Fruit fly (Drosophila melanogaster): ENCODE data around the gene CG2656.

The CG2656 gene

dm6 chr3R:7144245-7144904, at the start of gene CG2656, which contains the start of gene CG14610:
CG2656 (plus strand) TSS chr3R:7144724.
CG14610 (minus strand) TSS chr3R:7144295.
- peak; percentile 69 for TF ChIP-seq CG7101 (tag; optimal IDR thresholded peaks at IDR 0.05)
- TF ChIP-seq pad (GFP tag; optimal IDR thresholded peaks at IDR 0.05) = peak; percentile 54
- TF ChIP-seq toe (GFP tag; optimal IDR thresholded peaks at IDR 0.05) = peak; percentile 74
- TF ChIP-seq Mnt (GFP tag; optimal IDR thresholded peaks at IDR 0.05) = peak; percentile 85
- peak; percentile 78 for TF ChIP-seq bab1 (GFP tag; optimal IDR thresholded peaks at IDR 0.05)
- TF ChIP-seq cnc (optimal IDR thresholded peaks at IDR 0.05) = no peak
- TF ChIP-seq CG12768 (GFP tag; optimal IDR thresholded peaks at IDR 0.05) = peak; percentile 40
- peak; percentile 60 for TF ChIP-seq CG5204 (GFP tag; optimal IDR thresholded peaks at IDR 0.05)
- TF ChIP-seq CG11617 (GFP tag; optimal IDR thresholded peaks at IDR 0.05) = peak; percentile 32
- TF ChIP-seq Clk (GFP tag; optimal IDR thresholded peaks at IDR 0.05) = peak; percentile 9
- TF ChIP-seq CG14711 (tag; optimal IDR thresholded peaks at IDR 0.05) = peak; percentile 35
- peak; percentile 35 for TF ChIP-seq ovo (GFP tag; optimal IDR thresholded peaks at IDR 0.05)
- peak; percentile 85 for TF ChIP-seq CG1620 (GFP tag; optimal IDR thresholded peaks at IDR 0.05)
- peak; percentile 44 for TF ChIP-seq CG7045 (GFP tag; optimal IDR thresholded peaks at IDR 0.05)
- TF ChIP-seq tj (GFP tag; optimal IDR thresholded peaks at IDR 0.05) = no peak
- peak; percentile 0 for TF ChIP-seq CG33017 (tag; optimal IDR thresholded peaks at IDR 0.05)
- no peak for TF ChIP-seq kay (GFP tag; ENCODE audit: borderline replicate concordance)
- TF ChIP-seq Crg-1 (GFP tag; optimal IDR thresholded peaks at IDR 0.05) = peak; percentile 84
- no peak for TF ChIP-seq cic (GFP tag; optimal IDR thresholded peaks at IDR 0.05)
- TF ChIP-seq Hr96 (GFP tag; optimal IDR thresholded peaks at IDR 0.05) = peak; percentile 77

- TF ChIP-seq toe (GFP tag; optimal IDR thresholded peaks at IDR 0.05) (no peak), tj (GFP tag; optimal IDR thresholded peaks at IDR 0.05) (peak; percentile 29)
These were observed 41.4 kb upstream of the CG2656 start for dm6 chr3R:7102853-7103833.

DNA sequence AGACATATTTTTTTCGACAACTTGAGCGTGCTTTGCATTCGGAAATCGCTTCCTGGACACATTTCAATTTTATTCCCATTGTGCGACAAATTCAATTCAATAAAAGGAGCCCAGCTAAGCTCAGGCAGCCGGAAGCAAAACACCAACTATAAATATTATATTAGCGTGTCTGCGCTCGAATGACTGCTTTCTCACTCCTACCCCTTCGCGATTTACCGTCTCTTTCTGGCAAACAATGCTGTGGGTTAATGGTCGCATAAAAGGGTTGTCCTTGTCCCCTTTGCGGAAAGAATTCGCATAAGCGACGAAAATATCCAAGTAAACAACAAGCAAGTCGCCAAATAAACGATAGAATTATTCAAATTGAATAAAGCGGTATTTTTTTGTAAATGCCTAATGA, 40.2 kb upstream of the CG2656 start:
- TF ChIP-seq kay (GFP tag; ENCODE audit: borderline replicate concordance) = no peak
- TF ChIP-seq CG7101 (tag; optimal IDR thresholded peaks at IDR 0.05) = no peak
- no peak for TF ChIP-seq CG1620 (GFP tag; optimal IDR thresholded peaks at IDR 0.05)
- no peak for TF ChIP-seq toe (GFP tag; optimal IDR thresholded peaks at IDR 0.05)
- TF ChIP-seq CG11617 (GFP tag; optimal IDR thresholded peaks at IDR 0.05) = no peak
- TF ChIP-seq ovo (GFP tag; optimal IDR thresholded peaks at IDR 0.05) = no peak
- TF ChIP-seq Crg-1 (GFP tag; optimal IDR thresholded peaks at IDR 0.05) = no peak
- no peak for TF ChIP-seq cnc (optimal IDR thresholded peaks at IDR 0.05)
- TF ChIP-seq bab1 (GFP tag; optimal IDR thresholded peaks at IDR 0.05) = no peak
- no peak for TF ChIP-seq cic (GFP tag; optimal IDR thresholded peaks at IDR 0.05)
- TF ChIP-seq CG33017 (tag; optimal IDR thresholded peaks at IDR 0.05) = no peak
- TF ChIP-seq CG14711 (tag; optimal IDR thresholded peaks at IDR 0.05) = no peak
- TF ChIP-seq CG12768 (GFP tag; optimal IDR thresholded peaks at IDR 0.05) = no peak
- TF ChIP-seq CG5204 (GFP tag; optimal IDR thresholded peaks at IDR 0.05) = no peak

DNA sequence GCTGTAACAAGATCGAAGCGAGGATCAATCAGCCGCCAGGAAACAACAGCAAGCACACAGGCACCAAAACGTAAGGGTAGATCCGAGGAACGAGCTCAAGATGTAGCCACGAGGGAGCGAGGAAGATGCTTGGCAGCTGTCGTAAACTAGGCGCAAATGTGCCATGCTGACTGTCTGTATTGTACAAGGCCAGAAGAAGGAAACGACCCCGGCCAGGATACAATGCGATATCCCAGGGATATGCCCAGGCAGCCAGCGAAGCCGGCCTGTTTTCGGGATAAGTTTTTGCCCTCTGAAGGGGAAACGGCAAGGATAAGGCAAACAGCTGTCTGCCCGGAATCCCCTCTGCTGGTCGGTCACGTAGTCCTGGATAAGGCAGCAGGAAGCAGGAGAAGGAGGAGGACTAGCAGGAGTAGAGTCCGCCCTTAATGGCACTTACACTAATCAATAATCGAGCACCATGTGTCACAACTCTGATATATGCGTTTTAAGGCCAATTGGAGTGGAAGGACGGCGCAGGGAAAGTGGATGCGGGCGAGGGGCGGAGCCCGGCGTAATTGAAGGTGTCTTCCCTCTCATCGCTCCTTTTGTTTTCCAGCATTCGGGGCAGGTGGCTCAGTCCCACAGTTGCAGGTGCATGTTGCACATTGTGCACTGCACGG, 38.9 kb upstream of the CG2656 start:
- TF ChIP-seq Clk (GFP tag; optimal IDR thresholded peaks at IDR 0.05) (no peak), ovo (GFP tag; optimal IDR thresholded peaks at IDR 0.05) (no peak), pad (GFP tag; optimal IDR thresholded peaks at IDR 0.05) (no peak), CG1620 (GFP tag; optimal IDR thresholded peaks at IDR 0.05) (no peak), CG33017 (tag; optimal IDR thresholded peaks at IDR 0.05) (no peak), Mnt (GFP tag; optimal IDR thresholded peaks at IDR 0.05) (no peak), CG14711 (tag; optimal IDR thresholded peaks at IDR 0.05) (no peak), CG11617 (GFP tag; optimal IDR thresholded peaks at IDR 0.05) (no peak), Crg-1 (GFP tag; optimal IDR thresholded peaks at IDR 0.05) (no peak), CG7101 (tag; optimal IDR thresholded peaks at IDR 0.05) (no peak), cic (GFP tag; optimal IDR thresholded peaks at IDR 0.05) (no peak), Hr96 (GFP tag; optimal IDR thresholded peaks at IDR 0.05) (no peak), CG12768 (GFP tag; optimal IDR thresholded peaks at IDR 0.05) (no peak), CG5204 (GFP tag; optimal IDR thresholded peaks at IDR 0.05) (no peak), tj (GFP tag; optimal IDR thresholded peaks at IDR 0.05) (no peak), toe (GFP tag; optimal IDR thresholded peaks at IDR 0.05) (no peak), CG7045 (GFP tag; optimal IDR thresholded peaks at IDR 0.05) (no peak), kay (GFP tag; ENCODE audit: borderline replicate concordance) (no peak)

- peak; percentile 38 for TF ChIP-seq kay (GFP tag; ENCODE audit: borderline replicate concordance)
- no peak for TF ChIP-seq Mnt (GFP tag; optimal IDR thresholded peaks at IDR 0.05)
- TF ChIP-seq pad (GFP tag; optimal IDR thresholded peaks at IDR 0.05) = peak; percentile 3
These were observed 36.6 kb upstream of the CG2656 start for dm6 chr3R:7107713-7108588.

All from whole organism, adult.